Worm (Caenorhabditis elegans) whole organism, young adult: ENCODE data around the gene Y116A8C.37.

Experiments used
- attf-6 ChIP-seq: fragments of 200-800 bp; sonication (Bioruptor generic); IDR thresholded peaks from 2 replicates; pipeline ENCODE4 v1.3.6; 2022; ENCODE audit warnings: missing genetic modification reagents, missing genetic modification characterization, missing compliant biosample characterization
- ceh-100 ChIP-seq: fragments of 200-800 bp; sonication (Bioruptor generic); IDR thresholded peaks from 2 replicates; pipeline ENCODE4 v1.3.6; 2022; ENCODE audit warnings: missing genetic modification reagents, missing genetic modification characterization, missing compliant biosample characterization
- mcd-1 ChIP-seq: fragments of 200-800 bp; sonication (Bioruptor generic); IDR thresholded peaks from 2 replicates; pipeline ENCODE4 v1.3.6; 2022; ENCODE audit warnings: missing genetic modification reagents, missing genetic modification characterization, missing compliant biosample characterization
- snpc-4 ChIP-seq, 5 experiments: fragments of 150-350 bp in 1 of 5; sonication (generic microtip) in 4 of 5; optimal IDR thresholded peaks; 2 replicates each; lab custom pipeline; 2014 to 2018; ENCODE audit warnings: missing genetic modification characterization in 5 of 5, missing biosample characterization in 3 of 5, antibody characterized with exemption in 2 of 5, mild to moderate bottlenecking in 2 of 5, missing compliant biosample characterization in 2 of 5, missing genotype in 2 of 5, moderate library complexity in 2 of 5, missing genetic modification reagents in 1 of 5
- zfh-2 ChIP-seq: fragments of 200-800 bp; sonication (Bioruptor generic); conservative IDR thresholded peaks from 2 replicates; pipeline ENCODE4 v1.3.6; 2022; ENCODE audit warnings: missing genetic modification reagents, missing genetic modification characterization, missing compliant biosample characterization
- ztf-18 ChIP-seq: sonication (generic microtip); optimal IDR thresholded peaks from 2 replicates; lab custom pipeline; 2016; ENCODE audit warnings: missing genotype, mild to moderate bottlenecking, missing genetic modification characterization, missing compliant biosample characterization

Gene Y116A8C.37

ce11 chrIV:17084317-17084716 is 46.6 kb downstream of the Y116A8C.37 start:
- peak; percentile 69; the same call in 1 of the 2 replicates for TF ChIP-seq ceh-100 (GFP tag; lab: Robert Waterston, UW)
- TF ChIP-seq ztf-18 (tag; lab: Kevin White, UChicago) = no peak
- TF ChIP-seq snpc-4 (GFP tag; optimal IDR thresholded peaks at IDR 0.05; lab: Kevin White, UChicago) = no peak
- TF ChIP-seq snpc-4 (tag; optimal IDR thresholded peaks at IDR 0.05; lab: Kevin White, UChicago) = peak in 3 of 4 experiments; percentile 22 to 74 (median 30)
- peak; percentile 47; the same call in 1 of the 2 replicates for TF ChIP-seq mcd-1
- no peak for TF ChIP-seq zfh-2 (GFP tag; lab: Robert Waterston, UW)
- peak; percentile 40; the same call in 1 of the 2 replicates for TF ChIP-seq attf-6 (GFP tag; lab: Robert Waterston, UW)
